Fruit fly (Drosophila melanogaster) S2 (cell line): ENCODE results near the gene CG7512.

Experiments used
- CG8478 ChIP-seq: fragments of >200 bp; optimal IDR thresholded peaks from 2 replicates; lab custom pipeline; 2018
- CTCF ChIP-seq, 2 experiments: fragments of >200 bp; optimal IDR thresholded peaks; 2 replicates each; lab custom pipeline; 2018

DNA sequence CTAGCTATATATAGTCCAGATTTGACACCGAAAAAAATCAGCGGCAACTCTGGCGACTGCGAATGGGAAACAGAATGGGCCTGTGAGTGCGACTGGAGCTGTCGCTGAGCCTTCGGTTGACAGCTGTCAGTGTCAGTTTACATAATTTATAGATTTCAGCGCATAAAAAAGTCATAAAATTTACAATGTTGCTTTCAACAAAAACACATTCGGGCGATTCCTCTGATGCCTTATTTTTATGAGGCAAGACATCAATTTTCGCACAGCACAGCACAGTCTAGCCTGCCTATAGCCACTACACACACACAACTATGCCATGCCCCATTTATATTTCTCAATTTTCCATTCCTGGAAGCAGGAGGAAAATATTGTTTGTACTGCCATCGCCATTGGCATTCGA lies 41.1 kb upstream of the CG7512 start:
- TF ChIP-seq CG8478 (lab: Kevin White, UChicago) (no peak), CTCF (optimal IDR thresholded peaks at IDR 0.05; lab: Kevin White, UChicago) (no peak)
